Fruit fly (Drosophila melanogaster): ENCODE measurements around the gene CG33995.

Gene CG33995

dm6 chr2L:5044892-5045619 lies 2.0 kb downstream of the CG33995 start (continued):
- TF ChIP-seq CG8290 (GFP tag; optimal IDR thresholded peaks at IDR 0.05), result no peak
- TF ChIP-seq CG8290 (tag; optimal IDR thresholded peaks at IDR 0.05), result peak in 1 of 2 experiments; percentile 64
- peak; percentile 21 for TF ChIP-seq CG15011 (GFP tag; optimal IDR thresholded peaks at IDR 0.05)
- no peak for TF ChIP-seq prd (optimal IDR thresholded peaks at IDR 0.05)
- TF ChIP-seq prd (GFP tag; IDR thresholded peaks at IDR 0.05), result peak; percentile 61; the same call in 1 of the 3 replicates
- peak; percentile 54; the same call in 2 of the 3 replicates for TF ChIP-seq ase (GFP tag; IDR thresholded peaks at IDR 0.05)
- no peak for TF ChIP-seq Doc3 (GFP tag; IDR thresholded peaks at IDR 0.05; ENCODE audit: partially characterized antibody)
- peak; percentile 26 for TF ChIP-seq CG15514 (GFP tag; optimal IDR thresholded peaks at IDR 0.05)
- peak; percentile 56 for TF ChIP-seq sens-2 (GFP tag; IDR thresholded peaks at IDR 0.05)
- no peak for TF ChIP-seq Dfd (GFP tag; optimal IDR thresholded peaks at IDR 0.05)
- 0 out of 2 replicates have a peak, but pooled peaks have one; percentile 13 for TF ChIP-seq esg (GFP tag; conservative IDR thresholded peaks at IDR 0.05)
- peak; percentile 56 for TF ChIP-seq CG30403 (GFP tag; optimal IDR thresholded peaks at IDR 0.05)
- peak; percentile 43; the same call in 1 of the 3 replicates for TF ChIP-seq H15 (GFP tag; IDR thresholded peaks at IDR 0.05)
- no peak for TF ChIP-seq hth (optimal IDR thresholded peaks at IDR 0.05)
- no peak for TF ChIP-seq CG4854 (GFP tag; optimal IDR thresholded peaks at IDR 0.05)
- TF ChIP-seq CG9437 (GFP tag; optimal IDR thresholded peaks at IDR 0.05), result peak; percentile 74
- peak; percentile 54; the same call in 1 of the 2 replicates for TF ChIP-seq lmd (GFP tag; IDR thresholded peaks at IDR 0.05)
- TF ChIP-seq mld (GFP tag; IDR thresholded peaks at IDR 0.05; ENCODE audit: partially characterized antibody), result no peak
- peak; percentile 3 for TF ChIP-seq CG33213 (GFP tag; optimal IDR thresholded peaks at IDR 0.05)
- TF ChIP-seq CG7839 (tag; optimal IDR thresholded peaks at IDR 0.05), result peak; percentile 61
- peak; percentile 67 for TF ChIP-seq CG13775 (GFP tag; optimal IDR thresholded peaks at IDR 0.05)
- TF ChIP-seq CG1024 (GFP tag; IDR thresholded peaks at IDR 0.05), result peak; percentile 45; the same call in 1 of the 2 replicates
- peak; percentile 24 for TF ChIP-seq tio (GFP tag; optimal IDR thresholded peaks at IDR 0.05)
- TF ChIP-seq nom (GFP tag; optimal IDR thresholded peaks at IDR 0.05), result peak; percentile 52
- TF ChIP-seq row (GFP tag; IDR thresholded peaks at IDR 0.05), result peak; percentile 71
- peak; percentile 79; the same call in 2 of the 3 replicates for TF ChIP-seq CG11456 (GFP tag; IDR thresholded peaks at IDR 0.05)
- peak; percentile 43 for TF ChIP-seq Nf-YB (GFP tag; optimal IDR thresholded peaks at IDR 0.05)
- TF ChIP-seq CG8944 (GFP tag; optimal IDR thresholded peaks at IDR 0.05), result peak; percentile 53
- peak; percentile 41; the same call in 1 of the 2 replicates for TF ChIP-seq stc (GFP tag; IDR thresholded peaks at IDR 0.05)
- TF ChIP-seq ab (GFP tag; optimal IDR thresholded peaks at IDR 0.05), result no peak
- peak; percentile 46 for TF ChIP-seq Ssrp (tag; optimal IDR thresholded peaks at IDR 0.05)
- 0 out of 3 replicates have a peak, but pooled peaks have one; percentile 8 for TF ChIP-seq Opbp (GFP tag; IDR thresholded peaks at IDR 0.05; ENCODE audit: partially characterized antibody)
- 0 out of 3 replicates have a peak, but pooled peaks have one; percentile 21 for TF ChIP-seq C15 (GFP tag; IDR thresholded peaks at IDR 0.05)
- peak; percentile 16 for TF ChIP-seq caup (GFP tag; optimal IDR thresholded peaks at IDR 0.05; ENCODE audit: severe bottlenecking)
- peak; percentile 7 to 73 for TF ChIP-seq Hr51 (GFP tag; optimal IDR thresholded peaks at IDR 0.05)
- TF ChIP-seq dpn (GFP tag; optimal IDR thresholded peaks at IDR 0.05), result peak; percentile 45 to 46
- TF ChIP-seq emc (GFP tag; optimal IDR thresholded peaks at IDR 0.05), result no peak
- TF ChIP-seq nerfin-1 (tag; optimal IDR thresholded peaks at IDR 0.05), result no peak
- TF ChIP-seq slou (GFP tag; optimal IDR thresholded peaks at IDR 0.05), result peak; percentile 32
- TF ChIP-seq crc (GFP tag; optimal IDR thresholded peaks at IDR 0.05), result no peak
- TF ChIP-seq CG4424 (GFP tag; optimal IDR thresholded peaks at IDR 0.05), result peak; percentile 63
- TF ChIP-seq bbx (GFP tag; IDR thresholded peaks at IDR 0.05; ENCODE audit: partially characterized antibody), result peak; percentile 46
- peak; percentile 46 for TF ChIP-seq dimm (GFP tag; IDR thresholded peaks at IDR 0.05)
- TF ChIP-seq CG4404 (GFP tag; IDR thresholded peaks at IDR 0.05), result peak; percentile 27; the same call in 1 of the 2 replicates
- no peak for TF ChIP-seq CG3065 (GFP tag; optimal IDR thresholded peaks at IDR 0.05)
- no peak for TF ChIP-seq CG13894 (tag; optimal IDR thresholded peaks at IDR 0.05)
- TF ChIP-seq slbo (GFP tag; IDR thresholded peaks at IDR 0.05), result peak; percentile 69
- TF ChIP-seq CG31441 (GFP tag; IDR thresholded peaks at IDR 0.05), result peak; percentile 83
- TF ChIP-seq CG5953 (GFP tag; IDR thresholded peaks at IDR 0.05), result peak; percentile 49; the same call in 1 of the 2 replicates

All from whole organism, embryonic.